Worm (Caenorhabditis elegans): Measurements from ENCODE around the gene ltah-1.2.

ce11 chrIV:3579477-3579975, 33.3 kb downstream of the ltah-1.2 start, which contains the start of gene Y37E11B.1:
- TF ChIP-seq ama-1 (optimal IDR thresholded peaks at IDR 0.05): no peak
- TF ChIP-seq scrt-1 (GFP tag; IDR thresholded peaks at IDR 0.05): no peak
- TF ChIP-seq aly-1 (tag; optimal IDR thresholded peaks at IDR 0.05): no peak
- TF ChIP-seq ets-7 (tag; optimal IDR thresholded peaks at IDR 0.05): no peak
- no peak for TF ChIP-seq pes-1 (GFP tag; IDR thresholded peaks at IDR 0.05)
- no peak for TF ChIP-seq tra-4 (tag; optimal IDR thresholded peaks at IDR 0.05)
- TF ChIP-seq ceh-36 (tag; optimal IDR thresholded peaks at IDR 0.05): no peak
- no peak for TF ChIP-seq ceh-13 (GFP tag; optimal IDR thresholded peaks at IDR 0.05)
